Fruit fly (Drosophila melanogaster) S2 (cell line): Measurements from ENCODE around the gene CG15358.

Source experiments
- CG8478 ChIP-seq: fragments of >200 bp; optimal IDR thresholded peaks from 2 replicates; lab custom pipeline; 2018
- CTCF ChIP-seq, 2 experiments: fragments of >200 bp; optimal IDR thresholded peaks; 2 replicates each; lab custom pipeline; 2018

DNA sequence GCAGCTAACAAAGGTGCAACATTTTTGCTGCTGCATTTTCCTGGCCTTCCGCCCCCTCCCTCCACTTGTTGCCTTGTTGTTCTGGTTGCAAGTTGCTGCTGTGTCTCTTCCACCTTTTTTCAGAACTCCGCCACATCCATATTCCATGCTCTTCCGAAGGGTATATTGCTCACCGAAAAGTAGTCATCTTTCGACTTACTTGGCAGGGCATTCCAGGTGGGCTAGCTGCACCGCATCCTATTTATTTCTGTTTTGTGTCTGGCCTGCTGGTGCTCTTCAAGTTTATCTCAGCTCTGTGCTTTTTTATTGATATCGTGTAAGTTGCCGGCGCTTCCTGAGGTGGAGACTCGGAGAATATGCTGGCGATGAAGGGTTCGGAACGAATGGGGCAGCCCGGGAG, 4.7 kb upstream of the CG15358 start:
- TF ChIP-seq CG8478 (lab: Kevin White, UChicago) (no peak), CTCF (optimal IDR thresholded peaks at IDR 0.05; lab: Kevin White, UChicago) (no peak)
